Worm (Caenorhabditis elegans): ENCODE data around the gene Y75B8A.8.

Gene Y75B8A.8

DNA sequence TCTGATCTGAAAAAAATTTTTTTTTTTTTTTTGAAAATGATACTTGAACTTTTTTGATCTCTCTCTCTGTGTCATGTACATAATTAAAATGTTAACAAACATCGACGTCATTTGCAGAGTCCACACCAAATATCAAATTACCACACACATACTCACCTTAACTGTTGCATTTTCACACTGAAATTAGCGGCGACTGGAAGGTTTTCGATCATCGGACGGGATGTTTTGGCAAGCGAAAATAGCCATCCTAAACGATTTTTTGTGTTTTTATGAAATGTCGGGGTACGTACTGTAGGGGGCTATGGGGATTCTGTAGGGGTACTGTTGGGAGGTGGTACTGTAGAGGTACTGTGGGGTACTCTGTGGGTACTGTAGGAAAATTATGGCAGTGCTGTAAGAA is 37.6 kb downstream of the Y75B8A.8 start:
- no peak for TF ChIP-seq sem-2 (GFP tag; optimal IDR thresholded peaks at IDR 0.05)
- no peak for TF ChIP-seq mep-1 (tag; optimal IDR thresholded peaks at IDR 0.05)
- TF ChIP-seq ceh-83 (GFP tag; optimal IDR thresholded peaks at IDR 0.05) = no peak
- TF ChIP-seq ceh-39 (tag; optimal IDR thresholded peaks at IDR 0.05) = no peak
- TF ChIP-seq cnd-1 (tag; optimal IDR thresholded peaks at IDR 0.05) = no peak
- TF ChIP-seq mab-5 (tag; optimal IDR thresholded peaks at IDR 0.05) = no peak
- no peak for TF ChIP-seq M03D4.4 (tag; optimal IDR thresholded peaks at IDR 0.05)
- no peak for TF ChIP-seq ztf-11 (tag; optimal IDR thresholded peaks at IDR 0.05)
- TF ChIP-seq elt-3 (tag; optimal IDR thresholded peaks at IDR 0.05) = no peak
- no peak for TF ChIP-seq ham-2 (GFP tag; optimal IDR thresholded peaks at IDR 0.05)
- no peak for TF ChIP-seq ces-1 (GFP tag; optimal IDR thresholded peaks at IDR 0.05)
- TF ChIP-seq nhr-28 (tag; optimal IDR thresholded peaks at IDR 0.05) = no peak
- TF ChIP-seq pha-4 (tag; optimal IDR thresholded peaks at IDR 0.05) = no peak
- TF ChIP-seq tbx-8 (GFP tag; optimal IDR thresholded peaks at IDR 0.05) = no peak
- no peak for TF ChIP-seq bed-3 (GFP tag; optimal IDR thresholded peaks at IDR 0.05)
- TF ChIP-seq unc-120 (tag; optimal IDR thresholded peaks at IDR 0.05; ENCODE audit: poor library complexity, severe bottlenecking) = no peak
- TF ChIP-seq hlh-1 (tag; optimal IDR thresholded peaks at IDR 0.05) = no peak

DNA sequence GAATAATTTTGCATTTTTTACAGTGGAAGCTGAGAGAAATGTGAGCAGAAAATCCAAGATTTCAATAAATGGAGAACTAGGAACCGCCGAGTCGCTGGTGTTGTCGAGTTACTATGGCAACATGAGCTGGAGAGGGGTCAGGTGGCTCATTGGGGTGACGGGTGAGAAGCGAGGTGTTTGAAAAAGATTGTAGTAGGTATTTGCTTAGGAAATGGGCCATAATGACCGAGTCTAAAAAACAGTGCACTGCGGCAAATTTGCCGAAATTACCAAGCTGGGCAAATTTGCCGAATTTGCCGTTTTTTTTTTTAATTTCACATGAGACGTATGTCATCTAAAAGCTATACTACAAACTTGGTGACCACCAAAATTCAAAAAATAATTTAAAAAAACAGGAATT is 41.9 kb downstream of the Y75B8A.8 start, which contains the start of gene osm-12:
Gene osm-12 (minus strand): TSS at position 101 of the 400 bp plus-strand sequence.
- TF ChIP-seq nhr-28 (tag; optimal IDR thresholded peaks at IDR 0.05) (no peak), blmp-1 (tag; optimal IDR thresholded peaks at IDR 0.05) (no peak), ham-2 (GFP tag; optimal IDR thresholded peaks at IDR 0.05) (no peak), ztf-11 (tag; optimal IDR thresholded peaks at IDR 0.05) (no peak), ceh-83 (GFP tag; optimal IDR thresholded peaks at IDR 0.05) (no peak), flh-1 (GFP tag; optimal IDR thresholded peaks at IDR 0.05) (no peak), unc-120 (tag; optimal IDR thresholded peaks at IDR 0.05; ENCODE audit: poor library complexity, severe bottlenecking) (no peak), mep-1 (tag; optimal IDR thresholded peaks at IDR 0.05) (no peak), M03D4.4 (tag; optimal IDR thresholded peaks at IDR 0.05) (no peak), unc-39 (tag; optimal IDR thresholded peaks at IDR 0.05) (no peak), sem-2 (GFP tag; optimal IDR thresholded peaks at IDR 0.05) (no peak), ces-1 (GFP tag; optimal IDR thresholded peaks at IDR 0.05) (no peak), bed-3 (GFP tag; optimal IDR thresholded peaks at IDR 0.05) (no peak), snpc-4 (tag; optimal IDR thresholded peaks at IDR 0.05) (no peak), mab-5 (tag; optimal IDR thresholded peaks at IDR 0.05) (no peak), nhr-237 (tag; optimal IDR thresholded peaks at IDR 0.05) (no peak), nhr-12 (tag; optimal IDR thresholded peaks at IDR 0.05) (no peak)

DNA sequence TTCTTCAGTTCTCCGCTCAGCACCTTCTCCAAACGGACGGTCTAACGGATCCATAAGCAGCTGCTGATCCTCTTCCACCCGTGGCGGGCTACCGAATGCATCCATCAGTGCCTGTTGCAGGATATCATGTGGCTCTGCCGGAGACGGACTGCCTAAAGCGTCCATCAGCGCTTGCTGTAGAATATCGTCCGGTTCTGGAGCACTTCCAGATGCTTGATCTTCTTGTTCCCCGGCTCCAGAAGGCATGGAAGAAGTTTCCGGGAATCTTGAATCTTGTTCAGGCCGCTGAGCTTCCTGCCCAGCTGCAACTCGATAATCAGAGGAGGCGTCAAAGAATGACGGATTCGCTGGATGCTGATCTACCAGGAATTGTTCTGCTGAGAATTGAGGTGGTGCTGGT is 44.7 kb downstream of the Y75B8A.8 start:
- TF ChIP-seq hlh-1 (tag; optimal IDR thresholded peaks at IDR 0.05) = no peak

DNA sequence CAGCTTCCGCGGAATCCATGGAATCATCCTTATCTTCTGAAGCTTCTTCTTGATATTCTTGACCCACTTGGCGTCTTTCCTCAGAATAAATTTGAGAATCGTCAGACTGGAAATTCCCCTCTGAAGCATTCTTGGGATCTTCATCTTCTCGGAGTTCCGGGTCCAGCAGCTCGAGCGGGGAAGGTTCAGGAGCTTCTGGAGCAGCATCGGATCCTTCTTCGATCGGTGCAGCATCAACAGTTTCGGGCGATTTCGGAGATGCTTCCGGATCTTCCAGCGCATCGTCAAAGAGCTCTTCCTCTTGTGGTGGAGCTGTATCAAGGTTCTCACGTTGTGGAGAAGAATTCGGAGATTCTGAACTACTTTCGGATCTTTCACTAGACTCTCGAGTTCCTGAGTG is 47.0 kb downstream of the Y75B8A.8 start:
- no peak for TF ChIP-seq unc-120 (tag; optimal IDR thresholded peaks at IDR 0.05; ENCODE audit: poor library complexity, severe bottlenecking)
- no peak for TF ChIP-seq ham-2 (GFP tag; optimal IDR thresholded peaks at IDR 0.05)
- TF ChIP-seq ztf-11 (tag; optimal IDR thresholded peaks at IDR 0.05) = no peak
- no peak for TF ChIP-seq lin-32 (GFP tag; optimal IDR thresholded peaks at IDR 0.05)
- no peak for TF ChIP-seq lin-13 (tag; optimal IDR thresholded peaks at IDR 0.05)
- TF ChIP-seq nhr-28 (tag; optimal IDR thresholded peaks at IDR 0.05) = no peak
- TF ChIP-seq elt-1 (tag; optimal IDR thresholded peaks at IDR 0.05; ENCODE audit: borderline replicate concordance, insufficient read depth) = no peak
- TF ChIP-seq mls-2 (tag; optimal IDR thresholded peaks at IDR 0.05) = no peak
- TF ChIP-seq unc-39 (tag; optimal IDR thresholded peaks at IDR 0.05) = no peak
- TF ChIP-seq pha-4 (tag; optimal IDR thresholded peaks at IDR 0.05) = no peak
- no peak for TF ChIP-seq cnd-1 (tag; optimal IDR thresholded peaks at IDR 0.05)
- TF ChIP-seq ceh-83 (GFP tag; optimal IDR thresholded peaks at IDR 0.05) = no peak

DNA sequence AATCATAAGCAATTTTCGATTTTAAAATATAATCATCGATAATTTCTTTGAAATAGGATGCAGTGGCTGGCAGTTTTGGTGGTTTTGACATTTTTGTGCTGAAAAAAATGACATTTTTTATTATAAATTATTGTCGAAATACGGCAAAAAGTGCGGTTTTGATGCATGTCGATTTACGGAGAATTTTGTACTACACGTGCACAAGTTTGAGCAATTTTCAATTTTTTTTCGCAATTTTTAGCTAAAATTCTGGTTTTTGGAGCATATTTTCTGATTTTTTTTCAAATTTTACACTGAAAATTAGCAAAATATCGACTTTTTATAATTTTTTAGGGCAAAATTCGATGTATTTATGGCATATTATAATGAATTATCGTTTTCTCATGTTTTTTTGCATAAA is 55.0 kb downstream of the Y75B8A.8 start, which contains the start of gene Y75B8A.13:
Gene Y75B8A.13 (minus strand): TSS at position 101 of the 400 bp plus-strand sequence.
- TF ChIP-seq mab-5 (tag; optimal IDR thresholded peaks at IDR 0.05) = no peak
- no peak for TF ChIP-seq ceh-83 (GFP tag; optimal IDR thresholded peaks at IDR 0.05)
- no peak for TF ChIP-seq bed-3 (GFP tag; optimal IDR thresholded peaks at IDR 0.05)

DNA sequence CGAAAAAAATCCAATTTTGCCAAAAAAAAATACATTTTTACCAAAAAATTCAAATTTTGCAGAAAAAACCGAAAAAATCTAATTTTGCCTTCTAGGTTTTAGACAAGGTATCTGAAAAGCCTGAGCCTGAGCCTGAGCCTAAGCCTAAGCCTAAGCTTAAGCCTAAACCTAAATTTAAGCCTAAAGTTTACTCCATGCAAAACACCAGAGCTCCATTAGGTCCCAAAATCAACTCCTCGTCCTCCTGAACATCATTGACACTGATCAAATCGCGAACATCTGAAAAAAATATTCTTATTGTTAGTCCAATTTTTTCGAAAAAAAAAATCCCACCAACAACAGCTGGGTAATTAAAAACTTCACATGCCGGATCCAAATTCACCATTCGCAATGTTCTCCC is 57.5 kb downstream of the Y75B8A.8 start:
- TF ChIP-seq ceh-43 (GFP tag; optimal IDR thresholded peaks at IDR 0.05) = no peak
- no peak for TF ChIP-seq zip-8 (tag; optimal IDR thresholded peaks at IDR 0.05)
- no peak for TF ChIP-seq ztf-11 (tag; optimal IDR thresholded peaks at IDR 0.05)
- TF ChIP-seq unc-39 (tag; optimal IDR thresholded peaks at IDR 0.05) = no peak
- TF ChIP-seq flh-1 (GFP tag; optimal IDR thresholded peaks at IDR 0.05) = no peak
- no peak for TF ChIP-seq blmp-1 (tag; optimal IDR thresholded peaks at IDR 0.05)
- no peak for TF ChIP-seq nhr-12 (tag; optimal IDR thresholded peaks at IDR 0.05)
- no peak for TF ChIP-seq drap-1 (GFP tag; optimal IDR thresholded peaks at IDR 0.05)
- no peak for TF ChIP-seq M03D4.4 (tag; optimal IDR thresholded peaks at IDR 0.05)
- no peak for TF ChIP-seq nhr-237 (tag; optimal IDR thresholded peaks at IDR 0.05)
